Worm (Caenorhabditis elegans) whole organism, L4/young adult: ENCODE measurements around the gene sri-43.
"Not testable (repeated sequence)": the region's sequence is repeated elsewhere in the genome, so short reads cannot be mapped to it uniquely, and the experiment has no call there.

ENCODE experiments used
- W03F9.2 ChIP-seq: fragments of 150-350 bp; optimal IDR thresholded peaks from 2 replicates; lab custom pipeline; 2014; ENCODE audit warnings: missing biosample characterization, missing genetic modification characterization
- dao-5 ChIP-seq: sonication (generic microtip); optimal IDR thresholded peaks from 2 replicates; lab custom pipeline; 2016; ENCODE audit warnings: missing genotype, missing genetic modification characterization, moderate library complexity, missing compliant biosample characterization
- him-1 ChIP-seq: sonication (generic microtip); optimal IDR thresholded peaks from 2 replicates; lab custom pipeline; 2016; ENCODE audit warnings: missing genotype, missing genetic modification reagents, missing genetic modification characterization, missing compliant biosample characterization

Gene sri-43

ce11 chrII:3144552-3144951, at the start of gene sri-43:
Gene sri-43 (minus strand): TSS chrII:3144652.
- TF ChIP-seq dao-5; him-1; W03F9.2 (tag; lab: Kevin White, UChicago): not testable (repeated sequence)

ce11 chrII:3191544-3191943, 47.1 kb upstream of the sri-43 start, which contains the start of gene Y27F2A.9:
Gene Y27F2A.9 (minus strand): TSS chrII:3191644.
- TF ChIP-seq dao-5; him-1; W03F9.2 (tag; lab: Kevin White, UChicago): not testable (repeated sequence)

- TF ChIP-seq W03F9.2 (tag; lab: Kevin White, UChicago); dao-5; him-1: not testable (repeated sequence)
These were observed 44.6 kb upstream of the sri-43 start, which contains the start of gene Y27F2A.11 for ce11 chrII:3189038-3189437. Gene Y27F2A.11 (plus strand): TSS chrII:3189338.

- TF ChIP-seq him-1: no peak
- TF ChIP-seq W03F9.2 (tag; lab: Kevin White, UChicago): no peak
- no peak for TF ChIP-seq dao-5
These were observed 41.4 kb upstream of the sri-43 start for ce11 chrII:3185848-3186247.

ce11 chrII:3184858-3185257, 40.4 kb upstream of the sri-43 start, which contains the start of gene sri-78:
Gene sri-78 (plus strand): TSS chrII:3185158.
- not testable (repeated sequence) for TF ChIP-seq dao-5; him-1; W03F9.2 (tag; lab: Kevin White, UChicago)

ce11 chrII:3183300-3183840, 38.9 kb upstream of the sri-43 start, which contains the start of the genes Y27F2A.6 and Y27F2A.8:
Gene Y27F2A.6 (minus strand): TSS chrII:3183400.
Gene Y27F2A.8 (plus strand): TSS chrII:3183790.
- TF ChIP-seq dao-5; W03F9.2 (tag; lab: Kevin White, UChicago); him-1: not testable (repeated sequence)

ce11 chrII:3177663-3178062, 33.2 kb upstream of the sri-43 start, which contains the start of gene sri-40:
Gene sri-40 (plus strand): TSS chrII:3177963.
- TF ChIP-seq W03F9.2 (tag; lab: Kevin White, UChicago); dao-5; him-1: not testable (repeated sequence)

ce11 chrII:3172176-3172575, 27.7 kb upstream of the sri-43 start, which contains the start of gene Y27F2A.10:
Gene Y27F2A.10 (minus strand): TSS chrII:3172276.
- TF ChIP-seq him-1 (no peak), W03F9.2 (tag; lab: Kevin White, UChicago) (no peak), dao-5 (no peak)

- no peak for TF ChIP-seq him-1
- no peak for TF ChIP-seq W03F9.2 (tag; lab: Kevin White, UChicago)
- TF ChIP-seq dao-5: no peak
These were observed 25.6 kb upstream of the sri-43 start, which contains the start of gene fbxc-55 for ce11 chrII:3170089-3170488. Gene fbxc-55 (minus strand): TSS chrII:3170189.

- TF ChIP-seq W03F9.2 (tag; lab: Kevin White, UChicago) (no peak), him-1 (no peak), dao-5 (no peak)
These were observed 14.5 kb upstream of the sri-43 start, which contains the start of gene sri-34 for ce11 chrII:3158985-3159384. Gene sri-34 (minus strand): TSS chrII:3159085.

ce11 chrII:3156749-3157148, 12.3 kb upstream of the sri-43 start, which contains the start of gene sri-33:
Gene sri-33 (minus strand): TSS chrII:3156849.
- TF ChIP-seq dao-5 (no peak), W03F9.2 (tag; lab: Kevin White, UChicago) (no peak), him-1 (no peak)

ce11 chrII:3154383-3154782, 9.9 kb upstream of the sri-43 start, which contains the start of gene sri-32:
Gene sri-32 (minus strand): TSS chrII:3154483.
- TF ChIP-seq him-1 (no peak), W03F9.2 (tag; lab: Kevin White, UChicago) (no peak), dao-5 (no peak)

ce11 chrII:3151615-3152014, 7.2 kb upstream of the sri-43 start, which contains the start of the genes T10D4.14 and T10D4.19:
Gene T10D4.14 (minus strand): TSS chrII:3151715.
Gene T10D4.19 (plus strand): TSS chrII:3151918.
- TF ChIP-seq W03F9.2 (tag; lab: Kevin White, UChicago) (no peak), dao-5 (no peak)

- no peak for TF ChIP-seq W03F9.2 (tag; lab: Kevin White, UChicago)
- TF ChIP-seq dao-5: no peak
- TF ChIP-seq him-1: no peak
These were observed 5.2 kb upstream of the sri-43 start, which contains the start of the genes T10D4.11 and T10D4.1 for ce11 chrII:3149521-3150190. Gene T10D4.11 (minus strand): TSS chrII:3149621. Gene T10D4.1 (plus strand): TSS chrII:3150140.
